Fruit fly (Drosophila melanogaster) whole organism, embryonic: Measurements from ENCODE around the gene Ugt301D1.

Source experiments
- Aef1 ChIP-seq: fragments of 200-800 bp; sonication (Bioruptor generic); IDR thresholded peaks from 3 replicates; pipeline ENCODE4 v1.3.6; 2022; ENCODE audit warnings: missing biosample characterization, missing genetic modification characterization
- Atf-2 ChIP-seq: fragments of 200-800 bp; sonication (Bioruptor generic); optimal IDR thresholded peaks from 2 replicates; lab custom pipeline; 2016; ENCODE audit warnings: missing biosample characterization, missing genetic modification characterization
- Atf6 ChIP-seq: fragments of 200-800 bp; sonication (Bioruptor generic); IDR thresholded peaks from 2 replicates; pipeline ENCODE4 v1.3.6; 2022; ENCODE audit warnings: missing biosample characterization, missing genetic modification characterization
- Bdp1 ChIP-seq: fragments of 200-800 bp; sonication (Bioruptor generic); optimal IDR thresholded peaks from 3 replicates; lab custom pipeline; 2016; ENCODE audit warnings: missing biosample characterization, missing genetic modification characterization
- Blimp-1 ChIP-seq: fragments of 200-800 bp; sonication (Bioruptor generic); optimal IDR thresholded peaks from 3 replicates; lab custom pipeline; 2018; ENCODE audit warnings: missing biosample characterization, missing genetic modification characterization, mild to moderate bottlenecking, moderate library complexity, missing genetic modification reagents
- C15 ChIP-seq: fragments of 200-800 bp; sonication (Bioruptor generic); IDR thresholded peaks from 3 replicates; pipeline ENCODE4 v1.3.6; 2022; ENCODE audit warnings: missing biosample characterization, missing genetic modification characterization
- CG11504 ChIP-seq: fragments of 200-800 bp; sonication (Bioruptor generic); optimal IDR thresholded peaks from 3 replicates; lab custom pipeline; 2019; ENCODE audit warnings: missing biosample characterization, mild to moderate bottlenecking, missing genetic modification characterization, moderate library complexity
- CG12071 ChIP-seq: fragments of 200-800 bp; sonication (Bioruptor generic); optimal IDR thresholded peaks from 3 replicates; lab custom pipeline; 2018; ENCODE audit warnings: missing biosample characterization, mild to moderate bottlenecking, missing genetic modification characterization
- CG12155 ChIP-seq: fragments of 200-800 bp; sonication (Bioruptor generic); optimal IDR thresholded peaks from 3 replicates; lab custom pipeline; 2016; ENCODE audit warnings: missing biosample characterization, missing genetic modification characterization
- CG13287 ChIP-seq: fragments of 200-800 bp; sonication (Bioruptor generic); IDR thresholded peaks from 2 replicates; pipeline ENCODE4 v1.3.6; 2022; ENCODE audit warnings: missing biosample characterization, missing genetic modification characterization; ENCODE audit not compliant: partially characterized antibody
- CG13424 ChIP-seq: fragments of 200-800 bp; sonication (Bioruptor generic); optimal IDR thresholded peaks from 2 replicates; lab custom pipeline; 2019; ENCODE audit warnings: missing biosample characterization, mild to moderate bottlenecking, missing genetic modification characterization, moderate library complexity
- CG14667 ChIP-seq: fragments of 200-800 bp; sonication (Bioruptor generic); IDR thresholded peaks from 2 replicates; pipeline ENCODE4 v1.3.6; 2022; ENCODE audit warnings: missing biosample characterization, missing genetic modification characterization
- CG15011 ChIP-seq: fragments of 200-800 bp; sonication (Bioruptor generic); optimal IDR thresholded peaks from 3 replicates; lab custom pipeline; 2018; ENCODE audit warnings: missing biosample characterization, mild to moderate bottlenecking, missing genetic modification characterization
- CG16813 ChIP-seq: fragments of 200-800 bp; sonication (Bioruptor generic); IDR thresholded peaks from 3 replicates; pipeline ENCODE4 v1.3.6; 2022; ENCODE audit warnings: missing biosample characterization, missing genetic modification characterization; ENCODE audit not compliant: partially characterized antibody
- CG2199 ChIP-seq: fragments of 200-800 bp; sonication (Bioruptor generic); IDR thresholded peaks from 3 replicates; pipeline ENCODE4 v1.3.6; 2022; ENCODE audit warnings: missing biosample characterization, missing genetic modification characterization
- CG2678 ChIP-seq: fragments of 200-800 bp; sonication (Bioruptor generic); optimal IDR thresholded peaks from 3 replicates; lab custom pipeline; 2019; ENCODE audit warnings: missing biosample characterization, mild to moderate bottlenecking, missing genetic modification characterization, moderate library complexity
- CG30020 ChIP-seq: fragments of 200-800 bp; optimal IDR thresholded peaks from 2 replicates; lab custom pipeline; 2019; ENCODE audit warnings: missing biosample characterization, mild to moderate bottlenecking, missing genetic modification characterization, moderate library complexity
- CG4360 ChIP-seq: fragments of 200-800 bp; sonication (Bioruptor generic); IDR thresholded peaks from 2 replicates; pipeline ENCODE4 v1.3.6; 2022; ENCODE audit warnings: missing biosample characterization, missing genetic modification characterization
- CG5180 ChIP-seq: fragments of 200-800 bp; sonication (Bioruptor generic); optimal IDR thresholded peaks from 3 replicates; lab custom pipeline; 2017; ENCODE audit warnings: missing biosample characterization, missing genetic modification characterization, mild to moderate bottlenecking, moderate library complexity, missing genetic modification reagents
- CG5245 ChIP-seq: fragments of 200-800 bp; sonication (Bioruptor generic); optimal IDR thresholded peaks from 3 replicates; lab custom pipeline; 2016; ENCODE audit warnings: missing biosample characterization, missing genetic modification characterization
- CG8388 ChIP-seq: fragments of 200-800 bp; sonication (Bioruptor generic); optimal IDR thresholded peaks from 2 replicates; lab custom pipeline; 2019; ENCODE audit warnings: missing biosample characterization, mild to moderate bottlenecking, missing genetic modification characterization, moderate library complexity
- CG8924 ChIP-seq: fragments of 200-800 bp; optimal IDR thresholded peaks from 3 replicates; lab custom pipeline; 2019; ENCODE audit warnings: missing biosample characterization, mild to moderate bottlenecking, missing genetic modification characterization, moderate library complexity
- ERR ChIP-seq: fragments of 200-800 bp; sonication (Bioruptor generic); optimal IDR thresholded peaks from 2 replicates; lab custom pipeline; 2016; ENCODE audit warnings: missing biosample characterization, missing genetic modification characterization
- Ets65A ChIP-seq: fragments of 200-800 bp; sonication (Bioruptor generic); peaks from one replicate; lab custom pipeline; 2016; ENCODE audit warnings: missing biosample characterization, missing genetic modification characterization
- HmgZ ChIP-seq: fragments of 200-800 bp; sonication (Bioruptor generic); optimal IDR thresholded peaks from 2 replicates; lab custom pipeline; 2018; ENCODE audit warnings: missing biosample characterization, mild to moderate bottlenecking, missing genetic modification characterization
- Meics ChIP-seq: fragments of 200-800 bp; sonication (Bioruptor generic); optimal IDR thresholded peaks from 2 replicates; lab custom pipeline; 2017; ENCODE audit warnings: missing biosample characterization, mild to moderate bottlenecking, missing genetic modification characterization
- NK7.1 ChIP-seq: fragments of 200-800 bp; sonication (Bioruptor generic); optimal IDR thresholded peaks from 3 replicates; lab custom pipeline; 2016; ENCODE audit warnings: missing biosample characterization, missing genetic modification characterization
- Nf-YA ChIP-seq: fragments of 200-800 bp; sonication (Bioruptor generic); IDR thresholded peaks from 2 replicates; pipeline ENCODE4 v1.3.6; 2022; ENCODE audit warnings: missing biosample characterization, missing genetic modification characterization
- Oaz ChIP-seq: fragments of 200-800 bp; sonication (Bioruptor generic); IDR thresholded peaks from 2 replicates; pipeline ENCODE4 v1.3.6; 2022; ENCODE audit warnings: missing biosample characterization, missing genetic modification characterization
- Ptx1 ChIP-seq: fragments of 200-800 bp; sonication (Bioruptor generic); IDR thresholded peaks from 2 replicates; pipeline ENCODE4 v1.3.6; 2022; ENCODE audit warnings: missing biosample characterization, missing genetic modification characterization
- Side ChIP-seq: fragments of 200-800 bp; sonication (Bioruptor generic); optimal IDR thresholded peaks from 2 replicates; lab custom pipeline; 2016; ENCODE audit warnings: missing biosample characterization, missing genetic modification characterization
- Ssrp ChIP-seq: fragments of 200-800 bp; sonication (Bioruptor generic); optimal IDR thresholded peaks from 2 replicates; lab custom pipeline; 2018; ENCODE audit warnings: missing biosample characterization, mild to moderate bottlenecking, missing genetic modification characterization, moderate library complexity
- Xbp1 ChIP-seq: fragments of 200-800 bp; sonication (Bioruptor generic); optimal IDR thresholded peaks from 3 replicates; lab custom pipeline; 2016; ENCODE audit warnings: missing biosample characterization, mild to moderate bottlenecking, missing genetic modification characterization
- al ChIP-seq: fragments of 200-800 bp; sonication (Bioruptor generic); IDR thresholded peaks from 2 replicates; pipeline ENCODE4 v1.3.6; 2022; ENCODE audit warnings: missing biosample characterization, missing genetic modification characterization
- amos ChIP-seq: fragments of 200-800 bp; sonication (Bioruptor generic); IDR thresholded peaks from 2 replicates; pipeline ENCODE4 v1.3.6; 2022; ENCODE audit warnings: missing biosample characterization, missing genetic modification characterization; ENCODE audit not compliant: partially characterized antibody
- bcd ChIP-seq: fragments of 200-800 bp; sonication (Bioruptor generic); optimal IDR thresholded peaks from 2 replicates; lab custom pipeline; 2017; ENCODE audit warnings: missing biosample characterization, mild to moderate bottlenecking, missing genetic modification characterization
- croc ChIP-seq: fragments of 200-800 bp; sonication (Bioruptor generic); conservative IDR thresholded peaks from 3 replicates; pipeline ENCODE4 v1.3.6; 2022; ENCODE audit warnings: missing biosample characterization, missing genetic modification characterization
- crol ChIP-seq: fragments of 200-800 bp; sonication (Bioruptor generic); IDR thresholded peaks from 2 replicates; pipeline ENCODE4 v1.3.6; 2022; ENCODE audit warnings: missing biosample characterization, missing genetic modification characterization
- esg ChIP-seq: fragments of 200-800 bp; sonication (Bioruptor generic); conservative IDR thresholded peaks from 2 replicates; pipeline ENCODE4 v1.3.6; 2022; ENCODE audit warnings: missing biosample characterization, missing genetic modification characterization
- gcm ChIP-seq: fragments of 200-800 bp; sonication (Bioruptor generic); optimal IDR thresholded peaks from 2 replicates; lab custom pipeline; 2019; ENCODE audit warnings: missing biosample characterization, mild to moderate bottlenecking, missing genetic modification characterization, moderate library complexity
- gem ChIP-seq: fragments of 200-800 bp; sonication (Bioruptor generic); optimal IDR thresholded peaks from 2 replicates; lab custom pipeline; 2019; ENCODE audit warnings: missing biosample characterization, mild to moderate bottlenecking, missing genetic modification characterization, moderate library complexity
- ham ChIP-seq: fragments of 200-800 bp; sonication (Bioruptor generic); IDR thresholded peaks from 2 replicates; pipeline ENCODE4 v1.3.6; 2022; ENCODE audit warnings: missing biosample characterization, missing genetic modification characterization
- org-1 ChIP-seq: fragments of 200-800 bp; sonication (Bioruptor generic); optimal IDR thresholded peaks from 2 replicates; lab custom pipeline; 2017; ENCODE audit warnings: missing biosample characterization, missing genetic modification characterization
- phol ChIP-seq: fragments of 200-800 bp; sonication (Bioruptor generic); optimal IDR thresholded peaks from 3 replicates; lab custom pipeline; 2018; ENCODE audit warnings: missing biosample characterization, mild to moderate bottlenecking, missing genetic modification characterization, moderate library complexity
- prd ChIP-seq, 3 experiments: fragments of >200 bp in 2 of 3; fragments of 200-800 bp in 1 of 3; sonication (Bioruptor generic) in 1 of 3; optimal IDR thresholded peaks in 2 of 3; IDR thresholded peaks in 1 of 3; 2 replicates in 2 of 3; 3 replicates in 1 of 3; pipeline versions ENCODE4 v1.3.6 to Lab custom; 2017 to 2022; ENCODE audit warnings: missing biosample characterization in 1 of 3, missing genetic modification characterization in 1 of 3
- pzg ChIP-seq: fragments of 200-800 bp; sonication (Bioruptor generic); optimal IDR thresholded peaks from 3 replicates; lab custom pipeline; 2018; ENCODE audit warnings: missing biosample characterization, mild to moderate bottlenecking, missing genetic modification characterization, moderate library complexity
- sd ChIP-seq: fragments of 200-800 bp; sonication (Bioruptor generic); optimal IDR thresholded peaks from 3 replicates; lab custom pipeline; 2018; ENCODE audit warnings: missing biosample characterization, mild to moderate bottlenecking, missing genetic modification characterization, moderate library complexity
- sens ChIP-seq: fragments of 200-800 bp; sonication (Bioruptor generic); peaks from one replicate; lab custom pipeline; 2016; ENCODE audit warnings: missing biosample characterization, missing genetic modification characterization
- seq ChIP-seq: fragments of 200-800 bp; sonication (Bioruptor generic); IDR thresholded peaks from 2 replicates; pipeline ENCODE4 v1.3.6; 2022; ENCODE audit warnings: missing biosample characterization, missing genetic modification characterization
- so ChIP-seq: fragments of 200-800 bp; sonication (Bioruptor generic); IDR thresholded peaks from 3 replicates; pipeline ENCODE4 v1.3.6; 2022; ENCODE audit warnings: missing biosample characterization, missing genetic modification characterization
- vvl ChIP-seq: fragments of 200-800 bp; sonication (Bioruptor generic); IDR thresholded peaks from 2 replicates; pipeline ENCODE4 v1.3.6; 2022; ENCODE audit warnings: missing biosample characterization, missing genetic modification characterization

Gene Ugt301D1

DNA sequence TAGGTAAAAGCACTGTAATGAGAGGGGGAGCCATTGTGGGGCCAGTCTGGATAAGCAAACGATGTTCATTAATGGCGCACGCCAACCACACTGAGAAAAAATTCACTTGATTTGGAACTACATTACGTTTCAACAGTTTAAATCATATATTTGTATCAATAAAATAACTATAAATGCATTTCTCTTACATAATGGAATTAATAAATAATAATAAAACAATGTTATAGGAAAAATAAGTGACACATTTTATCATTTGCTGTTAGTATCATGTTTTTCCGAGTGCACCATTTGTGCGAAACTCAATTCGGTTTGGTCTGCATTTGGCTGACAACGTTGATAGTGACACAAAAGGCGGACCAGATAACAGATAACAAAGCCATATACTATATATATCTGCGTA, 39.4 kb downstream of the Ugt301D1 start (continued):
- TF ChIP-seq CG4360 = no peak
- no peak for TF ChIP-seq sd (tag; lab: Kevin White, UChicago)
- no peak for TF ChIP-seq CG14667 (GFP tag; lab: Robert Waterston, UW)
- no peak for TF ChIP-seq Side (GFP tag; lab: Kevin White, UChicago)
- no peak for TF ChIP-seq Aef1 (GFP tag; lab: Robert Waterston, UW)
- no peak for TF ChIP-seq Bdp1 (GFP tag; lab: Kevin White, UChicago)
- TF ChIP-seq Atf-2 (GFP tag; lab: Kevin White, UChicago) = no peak
- TF ChIP-seq sens (GFP tag; lab: Kevin White, UChicago) = peak; percentile 68
- TF ChIP-seq CG12071 = no peak
- no peak for TF ChIP-seq CG30020
- TF ChIP-seq bcd (GFP tag; lab: Kevin White, UChicago) = peak; percentile 18
- TF ChIP-seq NK7.1 = no peak
- TF ChIP-seq ham (GFP tag; lab: Robert Waterston, UW) = no peak
- TF ChIP-seq CG8924 (tag; lab: Kevin White, UChicago) = peak; percentile 32
- TF ChIP-seq CG8388 (GFP tag; lab: Kevin White, UChicago) = peak; percentile 9
- peak; percentile 54 for TF ChIP-seq Meics
- no peak for TF ChIP-seq croc (GFP tag; lab: Robert Waterston, UW)
- TF ChIP-seq Ets65A (GFP tag; lab: Kevin White, UChicago) = peak; percentile 65
- peak; percentile 46 for TF ChIP-seq CG13424 (tag; lab: Kevin White, UChicago)
- no peak for TF ChIP-seq amos (GFP tag; lab: Robert Waterston, UW)
- TF ChIP-seq CG5245 = no peak
- no peak for TF ChIP-seq crol (GFP tag; lab: Robert Waterston, UW)
- TF ChIP-seq so (GFP tag; lab: Robert Waterston, UW) = peak; percentile 52; the same call in 1 of the 3 replicates
- no peak for TF ChIP-seq Xbp1 (GFP tag; lab: Kevin White, UChicago)
- TF ChIP-seq CG2678 (tag; lab: Kevin White, UChicago) = peak; percentile 61
- TF ChIP-seq CG15011 = peak; percentile 26
- no peak for TF ChIP-seq CG5180 (GFP tag; lab: Kevin White, UChicago)
- TF ChIP-seq gcm (GFP tag; lab: Kevin White, UChicago) = no peak
- 0 out of 2 replicates have a peak, but pooled peaks have one; percentile 27 for TF ChIP-seq Atf6
- TF ChIP-seq C15 (GFP tag; lab: Robert Waterston, UW) = no peak
- no peak for TF ChIP-seq ERR (GFP tag; lab: Kevin White, UChicago)
- TF ChIP-seq Oaz (GFP tag; lab: Robert Waterston, UW) = no peak
- peak; percentile 29 for TF ChIP-seq phol (tag; lab: Kevin White, UChicago)
- TF ChIP-seq Ssrp (tag; lab: Kevin White, UChicago) = no peak
- TF ChIP-seq CG16813 (GFP tag; lab: Robert Waterston, UW) = no peak
- TF ChIP-seq CG12155 = no peak
- no peak for TF ChIP-seq seq (GFP tag; lab: Robert Waterston, UW)
- TF ChIP-seq prd (optimal IDR thresholded peaks at IDR 0.05; lab: Kevin White, UChicago) = no peak
- 0 out of 3 replicates have a peak, but pooled peaks have one; percentile 24 for TF ChIP-seq prd (GFP tag; IDR thresholded peaks at IDR 0.05; lab: Robert Waterston, UW)
- no peak for TF ChIP-seq vvl (GFP tag; lab: Robert Waterston, UW)
- TF ChIP-seq Nf-YA (GFP tag; lab: Robert Waterston, UW) = no peak
- no peak for TF ChIP-seq pzg (GFP tag; lab: Kevin White, UChicago)
- TF ChIP-seq CG2199 (GFP tag; lab: Robert Waterston, UW) = 0 out of 3 replicates have a peak, but pooled peaks have one; percentile 54
- peak; percentile 44 for TF ChIP-seq CG11504 (tag; lab: Kevin White, UChicago)
- peak; percentile 20 for TF ChIP-seq org-1 (GFP tag; lab: Kevin White, UChicago)
- peak; percentile 70 for TF ChIP-seq gem
- TF ChIP-seq esg (GFP tag; lab: Robert Waterston, UW) = peak; percentile 40
- TF ChIP-seq HmgZ = peak; percentile 0
- peak; percentile 1 for TF ChIP-seq Blimp-1 (GFP tag; lab: Kevin White, UChicago)
- peak; percentile 62 for TF ChIP-seq Ptx1 (GFP tag; lab: Robert Waterston, UW)
- no peak for TF ChIP-seq al (GFP tag; lab: Robert Waterston, UW)
- TF ChIP-seq CG13287 = no peak
